Worm (Caenorhabditis elegans) whole organism, mixed stage, embryonic: Measurements from ENCODE around the gene F18E3.10.

ENCODE experiments used
- M03D4.4 ChIP-seq: sonication (generic microtip); optimal IDR thresholded peaks from 2 replicates; lab custom pipeline; 2017; ENCODE audit warnings: mild to moderate bottlenecking, missing genetic modification characterization, missing compliant biosample characterization
- bed-3 ChIP-seq: fragments of 200-800 bp; sonication (Bioruptor generic); optimal IDR thresholded peaks from 3 replicates; lab custom pipeline; 2018; ENCODE audit warnings: mild to moderate bottlenecking, missing genetic modification characterization, moderate library complexity, missing compliant biosample characterization
- blmp-1 ChIP-seq: fragments of 150-350 bp; optimal IDR thresholded peaks from 2 replicates; lab custom pipeline; 2014; ENCODE audit warnings: missing biosample characterization, missing genetic modification characterization
- ceh-39 ChIP-seq: fragments of 150-350 bp; optimal IDR thresholded peaks from 2 replicates; lab custom pipeline; 2014; ENCODE audit warnings: missing biosample characterization, missing genetic modification characterization
- ceh-43 ChIP-seq: fragments of 200-800 bp; sonication (Bioruptor generic); optimal IDR thresholded peaks from 2 replicates; lab custom pipeline; 2018; ENCODE audit warnings: mild to moderate bottlenecking, missing genetic modification characterization, moderate library complexity, missing compliant biosample characterization
- ces-1 ChIP-seq: fragments of 150-350 bp; optimal IDR thresholded peaks from 2 replicates; lab custom pipeline; 2014; ENCODE audit warnings: missing biosample characterization, missing genetic modification reagents, missing genetic modification characterization
- cnd-1 ChIP-seq: fragments of 200-800 bp; sonication (Bioruptor generic); optimal IDR thresholded peaks from 2 replicates; lab custom pipeline; 2018; ENCODE audit warnings: mild to moderate bottlenecking, missing genetic modification characterization, missing compliant biosample characterization
- drap-1 ChIP-seq: fragments of 200-800 bp; sonication (Bioruptor generic); optimal IDR thresholded peaks from 3 replicates; lab custom pipeline; 2018; ENCODE audit warnings: mild to moderate bottlenecking, missing genetic modification characterization, missing compliant biosample characterization
- elt-1 ChIP-seq: sonication (generic microtip); optimal IDR thresholded peaks from 2 replicates; lab custom pipeline; 2017; ENCODE audit warnings: missing genetic modification characterization, mild to moderate bottlenecking, missing compliant biosample characterization, antibody characterized with exemption, moderate library complexity, borderline replicate concordance; ENCODE audit not compliant: insufficient read depth
- elt-3 ChIP-seq: fragments of 150-350 bp; optimal IDR thresholded peaks from 2 replicates; lab custom pipeline; 2014; ENCODE audit warnings: missing biosample characterization, missing genetic modification characterization
- flh-1 ChIP-seq: fragments of 200-800 bp; sonication (Bioruptor generic); optimal IDR thresholded peaks from 2 replicates; lab custom pipeline; 2018; ENCODE audit warnings: mild to moderate bottlenecking, missing genetic modification characterization, moderate library complexity, missing compliant biosample characterization
- ham-2 ChIP-seq: fragments of 200-800 bp; sonication (Bioruptor generic); optimal IDR thresholded peaks from 2 replicates; lab custom pipeline; 2018; ENCODE audit warnings: mild to moderate bottlenecking, missing genetic modification characterization, missing compliant biosample characterization
- lin-13 ChIP-seq: fragments of 150-350 bp; optimal IDR thresholded peaks from 2 replicates; lab custom pipeline; 2014; ENCODE audit warnings: missing biosample characterization, missing genetic modification characterization
- lin-32 ChIP-seq: fragments of 200-800 bp; sonication (Bioruptor generic); optimal IDR thresholded peaks from 2 replicates; lab custom pipeline; 2018; ENCODE audit warnings: mild to moderate bottlenecking, missing genetic modification characterization, missing compliant biosample characterization
- mab-5 ChIP-seq: fragments of 150-350 bp; optimal IDR thresholded peaks from 2 replicates; lab custom pipeline; 2014; ENCODE audit warnings: missing biosample characterization, missing genetic modification characterization
- mep-1 ChIP-seq: fragments of 150-350 bp; optimal IDR thresholded peaks from 2 replicates; lab custom pipeline; 2017; ENCODE audit warnings: missing biosample characterization, missing genetic modification reagents, missing genetic modification characterization, inconsistent platforms
- mls-2 ChIP-seq: sonication (generic microtip); optimal IDR thresholded peaks from 2 replicates; lab custom pipeline; 2016; ENCODE audit warnings: mild to moderate bottlenecking, missing genetic modification characterization, moderate library complexity, missing compliant biosample characterization
- nhr-12 ChIP-seq: fragments of 150-350 bp; optimal IDR thresholded peaks from 2 replicates; lab custom pipeline; 2014; ENCODE audit warnings: missing biosample characterization, missing genetic modification characterization
- nhr-2 ChIP-seq: fragments of 150-350 bp; optimal IDR thresholded peaks from 2 replicates; lab custom pipeline; 2014; ENCODE audit warnings: missing biosample characterization, missing genetic modification characterization
- nhr-28 ChIP-seq: fragments of 150-350 bp; optimal IDR thresholded peaks from 2 replicates; lab custom pipeline; 2014; ENCODE audit warnings: missing biosample characterization, missing genetic modification characterization
- nhr-76 ChIP-seq: sonication (generic microtip); optimal IDR thresholded peaks from 2 replicates; lab custom pipeline; 2017; ENCODE audit warnings: missing biosample characterization, missing genetic modification characterization
- pha-4 ChIP-seq: fragments of 150-350 bp; optimal IDR thresholded peaks from 2 replicates; lab custom pipeline; 2018; ENCODE audit warnings: missing biosample characterization, missing genetic modification reagents, missing genetic modification characterization
- sem-2 ChIP-seq: fragments of 200-800 bp; sonication (Bioruptor generic); optimal IDR thresholded peaks from 2 replicates; lab custom pipeline; 2018; ENCODE audit warnings: mild to moderate bottlenecking, missing genetic modification characterization, missing compliant biosample characterization
- snpc-4 ChIP-seq: fragments of 150-350 bp; optimal IDR thresholded peaks from 2 replicates; lab custom pipeline; 2014; ENCODE audit warnings: missing biosample characterization, missing genetic modification characterization
- unc-39 ChIP-seq: fragments of 150-350 bp; optimal IDR thresholded peaks from 2 replicates; lab custom pipeline; 2014; ENCODE audit warnings: missing biosample characterization, missing genetic modification characterization
- unc-62 ChIP-seq: fragments of 150-350 bp; optimal IDR thresholded peaks from 2 replicates; lab custom pipeline; 2014; ENCODE audit warnings: missing biosample characterization, missing genetic modification reagents, missing genetic modification characterization
- zip-8 ChIP-seq: fragments of 150-350 bp; optimal IDR thresholded peaks from 2 replicates; lab custom pipeline; 2014; ENCODE audit warnings: missing biosample characterization, missing genetic modification characterization
- ztf-11 ChIP-seq: fragments of 150-350 bp; optimal IDR thresholded peaks from 2 replicates; lab custom pipeline; 2014; ENCODE audit warnings: missing biosample characterization, missing genetic modification characterization

The F18E3.10 gene

ce11 chrV:7431016-7431415 lies 6.8 kb upstream of the F18E3.10 start, which contains the start of gene srw-71:
srw-71 (minus strand) TSS chrV:7431116.
- TF ChIP-seq nhr-28 (tag; lab: Kevin White, UChicago): no peak
- no peak for TF ChIP-seq elt-3 (tag; lab: Kevin White, UChicago)
- no peak for TF ChIP-seq M03D4.4 (tag; lab: Kevin White, UChicago)
- TF ChIP-seq, all 35 proteins: peak for 0

ce11 chrV:7428880-7429279 lies 4.6 kb upstream of the F18E3.10 start, which contains the start of gene srw-69:
srw-69 (minus strand) TSS chrV:7428980.
- TF ChIP-seq unc-62 (GFP tag; lab: Kevin White, UChicago) (no peak), mab-5 (tag; lab: Kevin White, UChicago) (no peak), blmp-1 (no peak), nhr-76 (tag; lab: Kevin White, UChicago) (no peak), nhr-28 (tag; lab: Kevin White, UChicago) (no peak), sem-2 (GFP tag; lab: Kevin White, UChicago) (no peak), cnd-1 (tag; lab: Kevin White, UChicago) (no peak), unc-39 (tag; lab: Kevin White, UChicago) (no peak), pha-4 (tag; lab: Kevin White, UChicago) (no peak), mls-2 (no peak), ceh-43 (GFP tag; lab: Kevin White, UChicago) (no peak), snpc-4 (tag; lab: Kevin White, UChicago) (no peak)
- TF ChIP-seq, all 35 proteins: peak for 0

- no peak for TF ChIP-seq mep-1 (tag; lab: Kevin White, UChicago)
- no peak for TF ChIP-seq blmp-1
- no peak for TF ChIP-seq pha-4 (tag; lab: Kevin White, UChicago)
- TF ChIP-seq ceh-43 (GFP tag; lab: Kevin White, UChicago): no peak
- no peak for TF ChIP-seq unc-39 (tag; lab: Kevin White, UChicago)
- no peak for TF ChIP-seq flh-1 (GFP tag; lab: Kevin White, UChicago)
- no peak for TF ChIP-seq nhr-2 (tag; lab: Kevin White, UChicago)
- TF ChIP-seq elt-3 (tag; lab: Kevin White, UChicago): no peak
- TF ChIP-seq nhr-28 (tag; lab: Kevin White, UChicago): no peak
- TF ChIP-seq nhr-12 (tag; lab: Kevin White, UChicago): no peak
- TF ChIP-seq ztf-11 (tag; lab: Kevin White, UChicago): no peak
- no peak for TF ChIP-seq ces-1 (GFP tag; lab: Kevin White, UChicago)
- TF ChIP-seq ham-2: no peak
- no peak for TF ChIP-seq bed-3 (GFP tag; lab: Kevin White, UChicago)
- no peak for TF ChIP-seq elt-1 (tag; lab: Kevin White, UChicago)
- TF ChIP-seq mls-2: no peak
- TF ChIP-seq ceh-39: no peak
- TF ChIP-seq cnd-1 (tag; lab: Kevin White, UChicago): no peak
- no peak for TF ChIP-seq lin-13 (tag; lab: Kevin White, UChicago)
These were observed 2.4 kb upstream of the F18E3.10 start, which contains the start of gene srw-68 for ce11 chrV:7426594-7426993. srw-68 (minus strand) TSS chrV:7426694.

ce11 chrV:7420162-7420561 lies 4.1 kb downstream of the F18E3.10 start, which contains the start of gene srxa-4:
srxa-4 (plus strand) TSS chrV:7420462.
- TF ChIP-seq ces-1 (GFP tag; lab: Kevin White, UChicago) (no peak), mep-1 (tag; lab: Kevin White, UChicago) (no peak), mls-2 (no peak), unc-62 (GFP tag; lab: Kevin White, UChicago) (no peak), lin-13 (tag; lab: Kevin White, UChicago) (no peak)

ce11 chrV:7417018-7417716 lies 7.1 kb downstream of the F18E3.10 start, which contains the start of gene srw-67:
srw-67 (plus strand) TSS chrV:7417660.
- no peak for TF ChIP-seq unc-39 (tag; lab: Kevin White, UChicago)
- TF ChIP-seq lin-32 (GFP tag; lab: Kevin White, UChicago): no peak
- TF ChIP-seq drap-1 (GFP tag; lab: Kevin White, UChicago): no peak
- TF ChIP-seq nhr-76 (tag; lab: Kevin White, UChicago): no peak
- TF ChIP-seq zip-8 (tag; lab: Kevin White, UChicago): no peak
- no peak for TF ChIP-seq elt-3 (tag; lab: Kevin White, UChicago)
- no peak for TF ChIP-seq nhr-12 (tag; lab: Kevin White, UChicago)
